Worm (Caenorhabditis elegans) whole organism, L4/young adult: ENCODE measurements around the gene pgl-2.

Experiments used
- W03F9.2 ChIP-seq: fragments of 150-350 bp; optimal IDR thresholded peaks from 2 replicates; lab custom pipeline; 2014; ENCODE audit warnings: missing biosample characterization, missing genetic modification characterization
- dao-5 ChIP-seq: sonication (generic microtip); optimal IDR thresholded peaks from 2 replicates; lab custom pipeline; 2016; ENCODE audit warnings: missing genotype, missing genetic modification characterization, moderate library complexity, missing compliant biosample characterization
- him-1 ChIP-seq: sonication (generic microtip); optimal IDR thresholded peaks from 2 replicates; lab custom pipeline; 2016; ENCODE audit warnings: missing genotype, missing genetic modification reagents, missing genetic modification characterization, missing compliant biosample characterization

DNA sequence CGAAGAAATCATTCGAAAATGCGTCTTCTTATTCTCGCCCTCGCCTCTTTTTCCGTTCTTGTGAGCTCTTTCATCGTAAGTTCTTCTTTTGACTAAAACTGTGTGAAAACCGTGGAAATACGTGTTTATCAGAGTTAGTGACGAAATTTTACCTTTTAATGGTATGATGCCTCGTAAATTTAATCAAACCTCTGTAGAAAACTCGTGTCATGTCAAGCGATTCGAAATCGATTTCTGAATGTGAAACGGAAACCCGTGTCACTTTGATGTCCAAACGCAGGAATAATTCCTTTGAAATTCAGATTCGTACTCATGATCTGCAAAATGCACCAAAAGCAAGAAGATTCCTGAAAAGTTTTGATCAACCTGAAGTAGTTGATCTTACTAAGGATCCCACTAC is 26.6 kb downstream of the pgl-2 start, which contains the start of gene F22B7.3:
- TF ChIP-seq him-1 (tag; lab: Kevin White, UChicago) (no peak), W03F9.2 (tag; lab: Kevin White, UChicago) (no peak), dao-5 (tag; lab: Kevin White, UChicago) (no peak)
